Fruit fly (Drosophila melanogaster) whole organism, embryonic: ENCODE data around the gene CG15414.

Experiments used
- Awh ChIP-seq: fragments of 200-800 bp; sonication (Bioruptor generic); IDR thresholded peaks from 2 replicates; pipeline ENCODE4, ENCODE4 v1.3.6; 2022; ENCODE audit warnings: missing biosample characterization, missing genetic modification characterization
- CG10209 ChIP-seq: fragments of 200-800 bp; sonication (Bioruptor generic); optimal IDR thresholded peaks from 3 replicates; lab custom pipeline; 2017; ENCODE audit warnings: missing biosample characterization, mild to moderate bottlenecking, missing genetic modification characterization, missing genetic modification reagents
- CG10366 ChIP-seq: fragments of 200-800 bp; sonication (Bioruptor generic); IDR thresholded peaks from 2 replicates; pipeline ENCODE4 v1.3.6; 2022; ENCODE audit warnings: missing biosample characterization, missing genetic modification characterization
- CG10462 ChIP-seq: fragments of 200-800 bp; sonication (Bioruptor generic); optimal IDR thresholded peaks from 2 replicates; lab custom pipeline; 2016; ENCODE audit warnings: missing biosample characterization, missing genetic modification characterization
- CG11247 ChIP-seq: fragments of 200-800 bp; sonication (Bioruptor generic); IDR thresholded peaks from 2 replicates; pipeline ENCODE4 v1.3.6; 2022; ENCODE audit warnings: missing biosample characterization, missing genetic modification characterization
- CG14965 ChIP-seq: fragments of 200-800 bp; sonication (Bioruptor generic); optimal IDR thresholded peaks from 2 replicates; lab custom pipeline; 2016; ENCODE audit warnings: missing biosample characterization, missing genetic modification characterization, borderline replicate concordance
- CG15514 ChIP-seq: fragments of 200-800 bp; sonication (Bioruptor generic); optimal IDR thresholded peaks from 3 replicates; lab custom pipeline; 2017; ENCODE audit warnings: missing biosample characterization, missing genetic modification characterization, mild to moderate bottlenecking, moderate library complexity, missing genetic modification reagents
- CG1602 ChIP-seq: fragments of 200-800 bp; sonication (Bioruptor generic); optimal IDR thresholded peaks from 3 replicates; lab custom pipeline; 2016; ENCODE audit warnings: missing biosample characterization, missing genetic modification characterization
- CG1647 ChIP-seq: fragments of 200-800 bp; sonication (Bioruptor generic); optimal IDR thresholded peaks from 3 replicates; lab custom pipeline; 2016; ENCODE audit warnings: missing biosample characterization, missing genetic modification characterization
- CG1792 ChIP-seq: fragments of 200-800 bp; sonication (Bioruptor generic); optimal IDR thresholded peaks from 2 replicates; lab custom pipeline; 2016; ENCODE audit warnings: missing biosample characterization, missing genetic modification characterization
- CG3065 ChIP-seq: fragments of 200-800 bp; sonication (Bioruptor generic); optimal IDR thresholded peaks from 2 replicates; lab custom pipeline; 2016; ENCODE audit warnings: missing biosample characterization, missing genetic modification characterization
- CG3407 ChIP-seq: fragments of 200-800 bp; sonication (Bioruptor generic); optimal IDR thresholded peaks from 2 replicates; lab custom pipeline; 2018; ENCODE audit warnings: missing biosample characterization, mild to moderate bottlenecking, missing genetic modification characterization
- CG4328 ChIP-seq: fragments of 200-800 bp; sonication (Bioruptor generic); optimal IDR thresholded peaks from 3 replicates; lab custom pipeline; 2017; ENCODE audit warnings: missing biosample characterization, missing genetic modification reagents, missing genetic modification characterization
- CG6254 ChIP-seq: fragments of 200-800 bp; sonication (Bioruptor generic); optimal IDR thresholded peaks from 3 replicates; lab custom pipeline; 2017; ENCODE audit warnings: mild to moderate bottlenecking, missing biosample characterization, missing genetic modification reagents, missing genetic modification characterization
- CrebB ChIP-seq: fragments of 200-800 bp; sonication (Bioruptor generic); optimal IDR thresholded peaks from 3 replicates; lab custom pipeline; 2018; ENCODE audit warnings: missing biosample characterization, mild to moderate bottlenecking, missing genetic modification characterization
- D19A ChIP-seq: fragments of 200-800 bp; optimal IDR thresholded peaks from 3 replicates; lab custom pipeline; 2019; ENCODE audit warnings: missing biosample characterization, mild to moderate bottlenecking, missing genetic modification characterization, moderate library complexity
- Doc3 ChIP-seq: fragments of 200-800 bp; sonication (Bioruptor generic); IDR thresholded peaks from 3 replicates; pipeline ENCODE4 v1.3.6; 2022; ENCODE audit warnings: missing biosample characterization, missing genetic modification characterization; ENCODE audit not compliant: partially characterized antibody
- Drgx ChIP-seq: fragments of 200-800 bp; sonication (Bioruptor generic); IDR thresholded peaks from 2 replicates; pipeline ENCODE4 v1.3.6; 2022; ENCODE audit warnings: missing biosample characterization, missing genetic modification characterization
- HHEX ChIP-seq: fragments of 200-800 bp; sonication (Bioruptor generic); optimal IDR thresholded peaks from 3 replicates; lab custom pipeline; 2017; ENCODE audit warnings: missing biosample characterization, mild to moderate bottlenecking, missing genetic modification characterization, missing genetic modification reagents
- HmgD ChIP-seq: fragments of 200-800 bp; sonication (Bioruptor generic); optimal IDR thresholded peaks from 3 replicates; lab custom pipeline; 2016; ENCODE audit warnings: missing biosample characterization, missing genetic modification characterization
- Hr3 ChIP-seq: fragments of 200-800 bp; sonication (Bioruptor generic); optimal IDR thresholded peaks from 3 replicates; lab custom pipeline; 2016; ENCODE audit warnings: missing biosample characterization, missing genetic modification characterization
- MESR4 ChIP-seq: fragments of 200-800 bp; sonication (Bioruptor generic); optimal IDR thresholded peaks from 2 replicates; lab custom pipeline; 2018; ENCODE audit warnings: missing biosample characterization, mild to moderate bottlenecking, missing genetic modification characterization, moderate library complexity
- Neu2 ChIP-seq: fragments of 200-800 bp; sonication (Bioruptor generic); optimal IDR thresholded peaks from 3 replicates; lab custom pipeline; 2016; ENCODE audit warnings: missing biosample characterization, missing genetic modification characterization, borderline replicate concordance
- Nf-YC ChIP-seq: fragments of 200-800 bp; optimal IDR thresholded peaks from 3 replicates; lab custom pipeline; 2019; ENCODE audit warnings: missing biosample characterization, mild to moderate bottlenecking, missing genetic modification characterization, moderate library complexity
- Poxn ChIP-seq: fragments of 200-800 bp; sonication (Bioruptor generic); IDR thresholded peaks from 2 replicates; pipeline ENCODE4 v1.3.6; 2022; ENCODE audit warnings: missing biosample characterization, missing genetic modification characterization
- Sox100B ChIP-seq: fragments of 200-800 bp; sonication (Bioruptor generic); optimal IDR thresholded peaks from 3 replicates; lab custom pipeline; 2018; ENCODE audit warnings: missing biosample characterization, mild to moderate bottlenecking, missing genetic modification characterization
- Spps ChIP-seq: fragments of 200-800 bp; sonication (Bioruptor generic); optimal IDR thresholded peaks from 2 replicates; lab custom pipeline; 2018; ENCODE audit warnings: missing biosample characterization, mild to moderate bottlenecking, missing genetic modification characterization
- Vsx1 ChIP-seq: fragments of 200-800 bp; sonication (Bioruptor generic); optimal IDR thresholded peaks from 2 replicates; lab custom pipeline; 2017; ENCODE audit warnings: missing biosample characterization, mild to moderate bottlenecking, missing genetic modification characterization, missing genetic modification reagents
- corto ChIP-seq: fragments of 200-800 bp; sonication (Bioruptor generic); optimal IDR thresholded peaks from 2 replicates; lab custom pipeline; 2016; ENCODE audit warnings: missing biosample characterization, mild to moderate bottlenecking, missing genetic modification characterization, moderate library complexity
- croc ChIP-seq: fragments of 200-800 bp; sonication (Bioruptor generic); conservative IDR thresholded peaks from 3 replicates; pipeline ENCODE4 v1.3.6; 2022; ENCODE audit warnings: missing biosample characterization, missing genetic modification characterization
- crp ChIP-seq, 2 experiments: fragments of 200-800 bp; sonication (Bioruptor generic); optimal IDR thresholded peaks; 2 replicates in 1 of 2; 3 replicates in 1 of 2; lab custom pipeline; 2017; ENCODE audit warnings: missing biosample characterization in 2 of 2, missing genetic modification characterization in 2 of 2, mild to moderate bottlenecking in 1 of 2, moderate library complexity in 1 of 2
- esg ChIP-seq: fragments of 200-800 bp; sonication (Bioruptor generic); conservative IDR thresholded peaks from 2 replicates; pipeline ENCODE4 v1.3.6; 2022; ENCODE audit warnings: missing biosample characterization, missing genetic modification characterization
- fd64A ChIP-seq: fragments of 200-800 bp; sonication (Bioruptor generic); optimal IDR thresholded peaks from 3 replicates; lab custom pipeline; 2018; ENCODE audit warnings: missing biosample characterization, mild to moderate bottlenecking, missing genetic modification characterization
- ftz-f1 ChIP-seq: fragments of 200-800 bp; sonication (Bioruptor generic); optimal IDR thresholded peaks from 2 replicates; lab custom pipeline; 2016; ENCODE audit warnings: missing biosample characterization, missing genetic modification characterization
- hbn ChIP-seq: fragments of 200-800 bp; sonication (Bioruptor generic); IDR thresholded peaks from 2 replicates; pipeline ENCODE4 v1.3.6; 2022; ENCODE audit warnings: missing biosample characterization, missing genetic modification characterization; ENCODE audit not compliant: partially characterized antibody
- nom ChIP-seq: fragments of 200-800 bp; sonication (Bioruptor generic); optimal IDR thresholded peaks from 2 replicates; lab custom pipeline; 2017; ENCODE audit warnings: missing biosample characterization, missing genetic modification characterization, mild to moderate bottlenecking, moderate library complexity, missing genetic modification reagents
- onecut ChIP-seq: fragments of 200-800 bp; sonication (Bioruptor generic); IDR thresholded peaks from 2 replicates; pipeline ENCODE4 v1.3.6; 2022; ENCODE audit warnings: missing biosample characterization, missing genetic modification characterization
- org-1 ChIP-seq: fragments of 200-800 bp; sonication (Bioruptor generic); optimal IDR thresholded peaks from 2 replicates; lab custom pipeline; 2017; ENCODE audit warnings: missing biosample characterization, missing genetic modification characterization
- otp ChIP-seq: fragments of 200-800 bp; sonication (Bioruptor generic); IDR thresholded peaks from 3 replicates; pipeline ENCODE4, ENCODE4 v1.3.6; 2022; ENCODE audit warnings: missing biosample characterization, missing genetic modification characterization
- p53 ChIP-seq: fragments of 200-800 bp; sonication (Bioruptor generic); optimal IDR thresholded peaks from 2 replicates; lab custom pipeline; 2016; ENCODE audit warnings: missing biosample characterization, missing genetic modification characterization
- pros ChIP-seq: fragments of 200-800 bp; sonication (Bioruptor generic); optimal IDR thresholded peaks from 3 replicates; lab custom pipeline; 2019; ENCODE audit warnings: missing biosample characterization, mild to moderate bottlenecking, missing genetic modification characterization, moderate library complexity
- pzg ChIP-seq: fragments of 200-800 bp; sonication (Bioruptor generic); optimal IDR thresholded peaks from 3 replicates; lab custom pipeline; 2018; ENCODE audit warnings: missing biosample characterization, mild to moderate bottlenecking, missing genetic modification characterization, moderate library complexity
- schlank ChIP-seq: fragments of 200-800 bp; sonication (Bioruptor generic); optimal IDR thresholded peaks from 2 replicates; lab custom pipeline; 2018; ENCODE audit warnings: missing biosample characterization, mild to moderate bottlenecking, missing genetic modification characterization
- sim ChIP-seq: fragments of 200-800 bp; sonication (Bioruptor generic); IDR thresholded peaks from 2 replicates; pipeline ENCODE4 v1.3.6; 2022; ENCODE audit warnings: missing biosample characterization, missing genetic modification characterization
- sqz ChIP-seq: fragments of 200-800 bp; sonication (Bioruptor generic); optimal IDR thresholded peaks from 3 replicates; lab custom pipeline; 2018; ENCODE audit warnings: missing biosample characterization, mild to moderate bottlenecking, missing genetic modification characterization
- trh ChIP-seq: fragments of 200-800 bp; sonication (Bioruptor generic); optimal IDR thresholded peaks from 2 replicates; lab custom pipeline; 2016; ENCODE audit warnings: missing biosample characterization, missing genetic modification characterization
- twi ChIP-seq: fragments of 200-800 bp; optimal IDR thresholded peaks from 2 replicates; lab custom pipeline; 2019; ENCODE audit warnings: missing biosample characterization, mild to moderate bottlenecking, missing genetic modification characterization, moderate library complexity
- tx ChIP-seq: fragments of 200-800 bp; sonication (Bioruptor generic); optimal IDR thresholded peaks from 2 replicates; lab custom pipeline; 2016; ENCODE audit warnings: missing biosample characterization, missing genetic modification characterization
- usp ChIP-seq: fragments of >200 bp; optimal IDR thresholded peaks from 2 replicates; lab custom pipeline; 2017; ENCODE audit warnings: missing biosample characterization, missing genetic modification characterization
- wor ChIP-seq: fragments of 200-800 bp; sonication (Bioruptor generic); IDR thresholded peaks from 2 replicates; pipeline ENCODE4 v1.3.6; 2022; ENCODE audit warnings: missing biosample characterization, missing genetic modification characterization
- zen ChIP-seq: fragments of 200-800 bp; sonication (Bioruptor generic); optimal IDR thresholded peaks from 3 replicates; lab custom pipeline; 2018; ENCODE audit warnings: missing biosample characterization, mild to moderate bottlenecking, missing genetic modification characterization, moderate library complexity

CG15414 gene

dm6 chr2L:3444789-3445188 lies 46.1 kb downstream of the CG15414 start (continued):
- no peak for TF ChIP-seq crp (GFP tag; optimal IDR thresholded peaks at IDR 0.05; lab: Kevin White, UChicago)
- 0 out of 2 replicates have a peak, but pooled peaks have one; percentile 21 for TF ChIP-seq Awh (GFP tag; lab: Robert Waterston, UW)
- TF ChIP-seq MESR4 (GFP tag; lab: Kevin White, UChicago) = no peak
- TF ChIP-seq CG1792 (GFP tag; lab: Kevin White, UChicago) = no peak
- TF ChIP-seq Drgx (GFP tag; lab: Robert Waterston, UW) = peak; percentile 84
- TF ChIP-seq HHEX (GFP tag; lab: Kevin White, UChicago) = no peak
- no peak for TF ChIP-seq CG4328 (GFP tag; lab: Kevin White, UChicago)
- TF ChIP-seq Spps = no peak
- TF ChIP-seq wor (GFP tag; lab: Robert Waterston, UW) = 0 out of 2 replicates have a peak, but pooled peaks have one; percentile 21
- peak; percentile 5 for TF ChIP-seq CG1602
- no peak for TF ChIP-seq CG3065 (GFP tag; lab: Kevin White, UChicago)
- no peak for TF ChIP-seq Sox100B (GFP tag; lab: Kevin White, UChicago)
- TF ChIP-seq nom (GFP tag; lab: Kevin White, UChicago) = peak; percentile 6
- TF ChIP-seq schlank (tag; lab: Kevin White, UChicago) = no peak
- TF ChIP-seq Hr3 = peak; percentile 32
- TF ChIP-seq CG11247 (GFP tag; lab: Robert Waterston, UW) = peak; percentile 33; the same call in 1 of the 2 replicates
- TF ChIP-seq CG1647 = peak; percentile 35
- TF ChIP-seq HmgD (GFP tag; lab: Kevin White, UChicago) = no peak
- no peak for TF ChIP-seq Nf-YC (tag; lab: Kevin White, UChicago)
- no peak for TF ChIP-seq ftz-f1 (GFP tag; lab: Kevin White, UChicago)
- no peak for TF ChIP-seq CrebB (tag; lab: Kevin White, UChicago)
- no peak for TF ChIP-seq Vsx1 (GFP tag; lab: Kevin White, UChicago)
- no peak for TF ChIP-seq sqz (GFP tag; lab: Kevin White, UChicago)
- TF ChIP-seq otp (GFP tag; lab: Robert Waterston, UW) = peak; percentile 67; the same call in 1 of the 3 replicates
- TF ChIP-seq CG15514 = peak; percentile 28
- TF ChIP-seq CG10209 = peak; percentile 51
- no peak for TF ChIP-seq pzg
- TF ChIP-seq zen = peak; percentile 56
- TF ChIP-seq usp = no peak
- TF ChIP-seq trh (GFP tag; lab: Kevin White, UChicago) = peak; percentile 6
- TF ChIP-seq onecut (GFP tag; lab: Robert Waterston, UW) = no peak
- no peak for TF ChIP-seq Poxn (GFP tag; lab: Robert Waterston, UW)
- peak; percentile 60 for TF ChIP-seq esg
- no peak for TF ChIP-seq CG10462
- TF ChIP-seq CG3407 = no peak
- no peak for TF ChIP-seq pros (GFP tag; lab: Kevin White, UChicago)
- no peak for TF ChIP-seq CG6254
- no peak; the same call in 2 of the 3 replicates for TF ChIP-seq croc (GFP tag; lab: Robert Waterston, UW)
- TF ChIP-seq corto (GFP tag; lab: Kevin White, UChicago) = no peak
- TF ChIP-seq p53 (GFP tag; lab: Kevin White, UChicago) = no peak
- no peak for TF ChIP-seq CG14965 (GFP tag; lab: Kevin White, UChicago)
- TF ChIP-seq org-1 (GFP tag; lab: Kevin White, UChicago) = peak; percentile 16
- no peak for TF ChIP-seq Neu2 (GFP tag; lab: Kevin White, UChicago)
- no peak; the same call in 1 of the 2 replicates for TF ChIP-seq CG10366 (GFP tag; lab: Robert Waterston, UW)
- TF ChIP-seq D19A = no peak
- TF ChIP-seq Doc3 (GFP tag; lab: Robert Waterston, UW) = no peak
- TF ChIP-seq sim (GFP tag; lab: Robert Waterston, UW) = peak; percentile 39; the same call in 1 of the 2 replicates
- no peak for TF ChIP-seq twi (tag; lab: Kevin White, UChicago)
- TF ChIP-seq hbn = no peak
- TF ChIP-seq tx = no peak
- no peak for TF ChIP-seq fd64A (GFP tag; lab: Kevin White, UChicago)
